Worm (Caenorhabditis elegans) whole organism, L3 larva: Measurements from ENCODE around the gene hen-1.

ENCODE experiments used
- ceh-16 ChIP-seq: sonication (generic microtip); optimal IDR thresholded peaks from 2 replicates; lab custom pipeline; 2017; ENCODE audit warnings: missing biosample characterization, missing genetic modification characterization
- egl-27 ChIP-seq: sonication (generic microtip); optimal IDR thresholded peaks from 4 replicates; lab custom pipeline; 2017; ENCODE audit warnings: missing biosample characterization, missing genetic modification reagents, missing genetic modification characterization
- elt-1 ChIP-seq: fragments of 150-350 bp; optimal IDR thresholded peaks from 2 replicates; lab custom pipeline; 2014; ENCODE audit warnings: missing biosample characterization, missing genetic modification characterization
- fos-1 ChIP-seq: fragments of 150-350 bp; optimal IDR thresholded peaks from 2 replicates; lab custom pipeline; 2014; ENCODE audit warnings: missing biosample characterization, missing genetic modification characterization
- nhr-11 ChIP-seq: fragments of 150-350 bp; optimal IDR thresholded peaks from 2 replicates; lab custom pipeline; 2014; ENCODE audit warnings: missing biosample characterization, missing genetic modification characterization
- nhr-25 ChIP-seq: sonication (generic microtip); optimal IDR thresholded peaks from 2 replicates; lab custom pipeline; 2017; ENCODE audit warnings: missing biosample characterization, missing genetic modification characterization
- nhr-28 ChIP-seq: fragments of 150-350 bp; optimal IDR thresholded peaks from 2 replicates; lab custom pipeline; 2014; ENCODE audit warnings: missing biosample characterization, missing genetic modification characterization
- nhr-77 ChIP-seq: fragments of 150-350 bp; optimal IDR thresholded peaks from 2 replicates; lab custom pipeline; 2014; ENCODE audit warnings: missing biosample characterization, missing genetic modification characterization
- pha-4 ChIP-seq: fragments of 150-350 bp; optimal IDR thresholded peaks from 2 replicates; lab custom pipeline; 2014; ENCODE audit warnings: missing biosample characterization, missing genetic modification reagents, missing genetic modification characterization
- skn-1 ChIP-seq: fragments of 150-350 bp; optimal IDR thresholded peaks from 2 replicates; lab custom pipeline; 2014; ENCODE audit warnings: missing biosample characterization, missing genetic modification characterization
- unc-39 ChIP-seq: sonication (generic microtip); optimal IDR thresholded peaks from 4 replicates; lab custom pipeline; 2017; ENCODE audit warnings: missing biosample characterization, missing genetic modification characterization
- unc-62 ChIP-seq: fragments of 150-350 bp; sonication (generic microtip); optimal IDR thresholded peaks from 4 replicates; lab custom pipeline; 2014; ENCODE audit warnings: missing biosample characterization, missing genetic modification reagents, missing genetic modification characterization
- zag-1 ChIP-seq: fragments of 150-350 bp; optimal IDR thresholded peaks from 2 replicates; lab custom pipeline; 2014; ENCODE audit warnings: missing biosample characterization, missing genetic modification characterization

DNA sequence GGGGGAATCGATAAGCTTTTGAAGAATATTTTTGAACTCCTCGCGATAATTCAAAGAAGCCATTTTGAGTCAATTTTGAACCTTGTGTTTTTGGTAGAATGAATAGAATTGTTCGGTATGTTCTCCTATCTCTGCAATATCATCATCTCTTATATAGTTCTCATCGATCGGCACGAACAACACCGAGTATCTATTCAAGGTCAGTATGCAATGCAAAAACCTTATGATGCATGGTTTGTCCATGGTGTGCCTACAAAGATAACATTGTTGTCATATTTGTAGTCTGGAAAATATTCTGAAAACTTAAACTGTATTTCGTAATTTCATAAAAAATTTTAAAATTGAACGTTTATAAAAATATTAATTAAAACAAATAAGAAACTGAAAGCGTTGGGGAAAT lies 26.7 kb upstream of the hen-1 start, which contains the start of gene alh-10:
- TF ChIP-seq fos-1 (no peak), egl-27 (tag; lab: Kevin White, UChicago) (no peak), elt-1 (tag; lab: Kevin White, UChicago) (no peak), zag-1 (tag; lab: Kevin White, UChicago) (no peak), skn-1 (tag; lab: Kevin White, UChicago) (no peak), nhr-11 (tag; lab: Kevin White, UChicago) (no peak), nhr-25 (tag; lab: Kevin White, UChicago) (peak; percentile 62), nhr-28 (tag; lab: Kevin White, UChicago) (no peak), ceh-16 (tag; lab: Kevin White, UChicago) (no peak), unc-62 (GFP tag; lab: Kevin White, UChicago) (no peak), pha-4 (tag; lab: Kevin White, UChicago) (no peak), unc-39 (tag; lab: Kevin White, UChicago) (no peak), nhr-77 (no peak)
